Worm (Caenorhabditis elegans): Measurements from ENCODE around the gene acr-7.

ce11 chrII:7851480-7851879, 1.9 kb upstream of the acr-7 start:
- TF ChIP-seq flt-1 (GFP tag; IDR thresholded peaks at IDR 0.05): no peak
- no peak for TF ChIP-seq cog-1 (tag; optimal IDR thresholded peaks at IDR 0.05)
- no peak for TF ChIP-seq ztf-29 (GFP tag; IDR thresholded peaks at IDR 0.05)
- TF ChIP-seq ref-1 (GFP tag; conservative IDR thresholded peaks at IDR 0.05): no peak
- no peak for TF ChIP-seq med-1 (GFP tag; optimal IDR thresholded peaks at IDR 0.05; ENCODE audit: insufficient read depth)
